Worm (Caenorhabditis elegans) whole organism, L3 larva: ENCODE measurements around the gene exo-1.

ENCODE experiments used
- ceh-28 ChIP-seq: fragments of 150-350 bp; optimal IDR thresholded peaks from 2 replicates; lab custom pipeline; 2014; ENCODE audit warnings: missing biosample characterization, missing genetic modification reagents, missing genetic modification characterization
- ceh-9 ChIP-seq: sonication (generic microtip); optimal IDR thresholded peaks from 2 replicates; lab custom pipeline; 2018; ENCODE audit warnings: missing biosample characterization, missing genetic modification characterization
- egl-5 ChIP-seq: fragments of 150-350 bp; optimal IDR thresholded peaks from 2 replicates; lab custom pipeline; 2017; ENCODE audit warnings: missing biosample characterization, missing genetic modification reagents, missing genetic modification characterization, inconsistent platforms
- elt-1 ChIP-seq: fragments of 150-350 bp; optimal IDR thresholded peaks from 2 replicates; lab custom pipeline; 2014; ENCODE audit warnings: missing biosample characterization, missing genetic modification characterization
- jun-1 ChIP-seq: fragments of 150-350 bp; optimal IDR thresholded peaks from 2 replicates; lab custom pipeline; 2014; ENCODE audit warnings: missing biosample characterization, missing genetic modification reagents, missing genetic modification characterization
- nfya-1 ChIP-seq: sonication (generic microtip); optimal IDR thresholded peaks from 2 replicates; lab custom pipeline; 2017; ENCODE audit warnings: missing genetic modification characterization, mild to moderate bottlenecking, missing compliant biosample characterization, antibody characterized with exemption, moderate library complexity; ENCODE audit not compliant: insufficient read depth
- nhr-12 ChIP-seq: fragments of 150-350 bp; optimal IDR thresholded peaks from 2 replicates; lab custom pipeline; 2014; ENCODE audit warnings: missing biosample characterization, missing genetic modification characterization
- pqm-1 ChIP-seq: fragments of 150-350 bp; optimal IDR thresholded peaks from 2 replicates; lab custom pipeline; 2017; ENCODE audit warnings: missing biosample characterization, missing genetic modification characterization, inconsistent platforms
- zag-1 ChIP-seq: fragments of 150-350 bp; optimal IDR thresholded peaks from 2 replicates; lab custom pipeline; 2014; ENCODE audit warnings: missing biosample characterization, missing genetic modification characterization
- ztf-11 ChIP-seq: fragments of 150-350 bp; optimal IDR thresholded peaks from 2 replicates; lab custom pipeline; 2014; ENCODE audit warnings: missing biosample characterization, missing genetic modification characterization

ce11 chrIII:13388621-13389020, 34.7 kb upstream of the exo-1 start:
- TF ChIP-seq nhr-12 (tag; lab: Kevin White, UChicago): no peak
- TF ChIP-seq nfya-1 (tag; lab: Kevin White, UChicago): no peak
- no peak for TF ChIP-seq jun-1 (tag; lab: Kevin White, UChicago)
- no peak for TF ChIP-seq pqm-1 (tag; lab: Kevin White, UChicago)
- TF ChIP-seq ceh-28 (tag; lab: Kevin White, UChicago): no peak
- TF ChIP-seq ceh-9 (tag; lab: Kevin White, UChicago): no peak
- no peak for TF ChIP-seq ztf-11 (tag; lab: Kevin White, UChicago)
- TF ChIP-seq elt-1 (tag; lab: Kevin White, UChicago): no peak
- no peak for TF ChIP-seq egl-5 (tag; lab: Kevin White, UChicago)
- TF ChIP-seq zag-1 (tag; lab: Kevin White, UChicago): no peak
